Fruit fly (Drosophila melanogaster) whole organism, prepupa: ENCODE results near the gene CG42570.

Source experiments
- CG3919 ChIP-seq: fragments of 200-800 bp; sonication (Bioruptor generic); optimal IDR thresholded peaks from 3 replicates; lab custom pipeline; 2016; ENCODE audit warnings: missing biosample characterization, missing genetic modification characterization
- CG6854 ChIP-seq: fragments of 200-800 bp; sonication (Bioruptor generic); optimal IDR thresholded peaks from 2 replicates; lab custom pipeline; 2017; ENCODE audit warnings: missing biosample characterization, mild to moderate bottlenecking, missing genetic modification characterization
- CG7368 ChIP-seq: fragments of 200-800 bp; sonication (Bioruptor generic); optimal IDR thresholded peaks from 3 replicates; lab custom pipeline; 2016; ENCODE audit warnings: missing biosample characterization, missing genetic modification characterization

DNA sequence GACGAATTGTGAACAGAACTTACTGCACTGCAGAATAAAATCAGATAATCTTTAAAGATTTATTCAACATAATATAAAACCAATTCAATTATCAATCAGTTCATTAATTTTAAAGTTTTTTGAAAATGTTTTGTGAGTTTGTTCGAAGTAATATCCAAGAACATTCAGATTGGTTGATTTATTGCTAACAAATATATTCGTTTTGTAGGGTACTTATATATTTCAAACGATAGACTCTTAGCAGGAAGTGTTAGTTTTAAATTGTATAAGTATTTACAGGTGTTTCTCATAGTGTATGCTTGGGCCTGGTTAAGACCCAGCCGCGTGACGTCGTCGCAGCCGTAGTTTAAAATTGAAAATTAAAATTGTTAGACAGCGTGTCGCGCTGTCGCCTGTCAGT, 9.0 kb upstream of the CG42570 start:
- TF ChIP-seq CG3919 (GFP tag; lab: Kevin White, UChicago) = peak; percentile 16
- TF ChIP-seq CG6854 = no peak
- TF ChIP-seq CG7368 = no peak
